Worm (Caenorhabditis elegans): ENCODE measurements around the gene gtf-2H3.

- TF ChIP-seq pha-2 (tag; optimal IDR thresholded peaks at IDR 0.05) (no peak), dve-1 (tag; optimal IDR thresholded peaks at IDR 0.05) (no peak), K09A11.1 (tag; optimal IDR thresholded peaks at IDR 0.05; ENCODE audit: insufficient read depth) (no peak), tbx-2 (tag; optimal IDR thresholded peaks at IDR 0.05) (no peak)
Observed at ce11 chrIII:10108995-10109394, 11.0 kb downstream of the gtf-2H3 start, which contains the start of gene T16H12.9.

Measured in whole organism, late embryonic.